Fruit fly (Drosophila melanogaster) ovary, adult (tissue): Measurements from ENCODE around the gene trx.

Experiments
- CG17801 ChIP-seq: fragments of 200-800 bp; optimal IDR thresholded peaks from 2 replicates; lab custom pipeline; 2019; ENCODE audit warnings: missing biosample characterization, mild to moderate bottlenecking, missing genetic modification characterization, moderate library complexity; ENCODE audit not compliant: partially characterized antibody

trx gene

DNA sequence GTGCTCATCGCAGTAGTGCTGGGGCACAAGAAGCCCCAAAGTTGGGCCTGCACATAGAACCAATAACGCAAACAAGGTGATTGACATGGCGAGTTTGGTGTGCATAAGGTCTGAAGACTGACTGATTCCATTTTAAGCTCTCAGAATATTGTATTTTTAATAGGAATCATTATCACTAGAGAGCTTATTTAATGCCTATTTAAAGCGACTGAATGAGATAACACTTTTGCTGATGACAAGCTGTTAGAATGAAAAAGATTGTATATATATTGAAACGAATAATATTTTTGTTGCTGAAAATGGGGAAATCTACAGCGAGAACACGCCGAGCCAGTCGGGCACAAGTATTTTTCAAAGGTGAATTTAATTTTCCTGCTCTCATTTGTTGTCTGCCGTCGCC, 41.3 kb downstream of the trx start, which contains the start of gene CG9616:
Gene CG9616 (minus strand): TSS at position 101 of the 400 bp plus-strand sequence.
- TF ChIP-seq CG17801 (GFP tag; lab: Kevin White, UChicago) = no peak

DNA sequence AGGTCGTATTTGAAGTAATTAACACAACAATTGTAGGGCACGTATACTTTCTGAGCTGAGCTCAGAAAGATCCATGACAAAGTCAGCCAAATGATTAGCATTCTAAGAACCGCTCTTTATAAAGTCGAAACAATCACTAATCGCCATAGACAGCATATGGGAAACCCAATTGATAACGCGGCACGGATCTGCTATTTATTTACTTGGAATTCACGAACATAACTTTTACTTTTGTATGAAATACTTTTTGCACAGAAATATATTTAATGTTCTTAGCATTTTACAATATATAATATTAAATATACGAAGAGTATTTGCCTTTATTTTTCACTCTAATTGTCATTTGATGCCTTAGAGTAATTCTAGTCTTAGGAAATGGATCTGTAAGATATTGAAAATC, 42.1 kb downstream of the trx start, which contains the start of gene CG43291:
Gene CG43291 (minus strand): TSS at position 101 of the 400 bp plus-strand sequence.
- TF ChIP-seq CG17801 (GFP tag; lab: Kevin White, UChicago) = no peak

DNA sequence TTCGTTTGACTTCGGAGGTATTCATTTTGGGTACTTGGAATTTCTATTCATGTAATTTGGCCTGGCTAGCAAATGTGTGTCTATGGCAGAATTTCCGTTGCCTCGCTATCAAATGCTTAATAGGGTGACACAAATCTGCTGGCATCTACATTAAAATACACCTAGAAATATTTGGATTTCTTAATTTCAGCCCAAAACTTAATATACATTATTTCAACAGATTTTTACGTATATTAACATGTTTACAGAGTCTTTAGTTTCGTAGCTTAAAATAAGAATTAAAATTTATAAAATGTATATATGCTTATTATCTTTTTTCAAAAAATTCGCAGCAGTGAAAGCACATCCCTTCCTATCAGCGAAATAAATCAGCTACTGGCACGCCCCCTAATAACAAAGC, 57.7 kb downstream of the trx start, which contains the start of gene CG9624:
Gene CG9624 (minus strand): TSS at position 101 of the 400 bp plus-strand sequence.
- TF ChIP-seq CG17801 (GFP tag; lab: Kevin White, UChicago) = no peak

DNA sequence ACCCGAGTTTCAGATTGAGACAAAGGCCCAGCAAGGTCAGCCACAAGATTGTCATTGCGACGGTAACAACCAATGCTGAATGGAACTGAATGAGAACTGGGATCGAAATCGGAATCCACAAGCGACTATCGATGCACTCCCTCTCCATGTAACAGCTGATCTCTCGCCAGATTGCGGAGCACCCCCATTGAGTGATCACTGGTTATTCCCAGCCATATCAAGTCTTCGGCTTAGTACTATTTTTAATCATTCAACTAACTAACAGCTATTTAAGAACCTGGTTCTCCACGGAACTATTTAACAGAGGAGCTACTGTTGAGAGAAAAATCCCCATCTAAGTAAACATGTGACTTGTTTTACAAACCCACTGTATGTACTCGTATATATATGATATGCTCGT, 60.0 kb downstream of the trx start, which contains the start of gene CG9631:
Gene CG9631 (minus strand): TSS at position 101 of the 400 bp plus-strand sequence.
- no peak for TF ChIP-seq CG17801 (GFP tag; lab: Kevin White, UChicago)

DNA sequence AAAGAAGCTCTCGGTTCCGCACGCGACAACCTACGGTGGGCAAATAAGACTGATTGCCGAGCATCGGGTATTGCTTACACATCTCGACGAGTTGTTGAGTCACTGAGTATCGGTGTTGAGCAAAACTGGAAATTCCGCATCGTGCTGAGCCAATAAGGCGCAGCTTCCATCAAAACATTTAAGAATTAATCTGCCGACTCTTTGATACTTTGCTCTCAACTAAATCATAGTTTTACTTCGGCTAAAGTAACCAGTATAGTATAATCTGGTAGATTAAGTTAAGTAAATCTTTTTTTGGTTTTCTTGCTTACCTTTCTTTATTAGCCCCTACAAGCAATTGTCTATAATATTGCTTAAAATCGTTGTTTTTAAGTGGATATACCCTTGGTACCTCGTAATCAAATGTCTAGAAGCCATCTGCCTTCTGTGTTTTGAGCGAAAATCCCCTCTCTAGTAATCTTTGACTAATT, 62.6 kb downstream of the trx start, which contains the start of gene Sp212:
Gene Sp212 (minus strand): TSS at position 51 of the 470 bp plus-strand sequence.
- no peak for TF ChIP-seq CG17801 (GFP tag; lab: Kevin White, UChicago)

DNA sequence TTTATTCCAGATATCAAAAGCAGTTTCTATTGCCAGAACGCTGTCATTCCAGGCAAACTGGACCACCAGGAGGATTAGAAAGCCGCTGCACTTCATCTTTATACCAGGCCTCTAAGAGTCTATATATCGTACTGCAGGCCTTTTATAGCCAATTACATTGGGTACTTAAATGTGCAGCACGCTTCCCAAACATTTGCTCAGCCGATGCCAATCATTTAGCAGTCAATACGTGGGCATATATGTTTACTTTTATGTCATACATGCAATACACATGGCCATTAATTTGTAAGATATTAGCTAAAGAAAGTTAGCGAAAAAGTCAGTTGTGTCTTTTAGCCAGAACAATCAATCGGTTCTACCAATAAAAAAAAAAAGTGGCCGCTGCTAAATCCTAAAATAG, 65.2 kb downstream of the trx start, which contains the start of gene CG33109:
Gene CG33109 (minus strand): TSS at position 101 of the 400 bp plus-strand sequence.
- no peak for TF ChIP-seq CG17801 (GFP tag; lab: Kevin White, UChicago)

DNA sequence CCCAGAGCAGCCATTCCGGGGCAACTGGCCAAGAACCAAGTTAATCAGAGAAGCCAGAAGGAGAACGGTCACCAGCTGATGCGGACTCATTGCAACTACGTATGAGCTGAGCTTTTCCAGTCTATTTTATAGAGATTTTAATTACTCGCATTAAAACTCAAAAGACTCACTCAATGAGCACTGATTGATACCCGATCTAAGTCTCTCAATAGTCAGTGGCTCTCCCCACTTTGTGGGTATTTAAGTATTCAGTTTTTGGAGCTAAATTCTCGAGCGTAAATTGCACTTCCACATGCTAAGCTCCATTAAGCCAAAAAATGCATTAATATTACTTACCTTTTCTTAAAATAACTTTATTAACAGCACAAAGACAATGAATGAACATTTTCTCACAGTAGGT, 66.6 kb downstream of the trx start, which contains the start of gene CG31326:
Gene CG31326 (minus strand): TSS at position 101 of the 400 bp plus-strand sequence.
- TF ChIP-seq CG17801 (GFP tag; lab: Kevin White, UChicago) = no peak

DNA sequence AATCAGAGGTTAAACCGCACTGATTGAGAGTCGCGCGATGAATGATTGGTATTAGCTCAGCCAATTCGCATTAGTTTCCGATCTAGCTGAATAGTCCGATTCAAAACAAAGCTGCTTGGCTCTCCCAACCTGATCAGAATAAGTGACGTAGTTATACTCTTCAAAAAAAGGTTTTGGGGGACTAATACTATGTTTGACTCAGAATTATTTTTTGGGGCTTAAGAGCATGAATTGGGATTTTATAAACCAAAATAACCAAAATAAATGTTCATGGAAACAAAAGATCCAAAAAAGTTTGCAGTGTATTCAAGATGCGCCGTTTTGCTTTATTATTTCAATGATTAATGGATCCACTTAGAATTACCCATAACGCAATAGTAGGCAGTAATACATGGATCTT, 68.9 kb downstream of the trx start, which contains the start of gene CG9649:
Gene CG9649 (minus strand): TSS at position 44 of the 400 bp plus-strand sequence.
- TF ChIP-seq CG17801 (GFP tag; lab: Kevin White, UChicago) = no peak

DNA sequence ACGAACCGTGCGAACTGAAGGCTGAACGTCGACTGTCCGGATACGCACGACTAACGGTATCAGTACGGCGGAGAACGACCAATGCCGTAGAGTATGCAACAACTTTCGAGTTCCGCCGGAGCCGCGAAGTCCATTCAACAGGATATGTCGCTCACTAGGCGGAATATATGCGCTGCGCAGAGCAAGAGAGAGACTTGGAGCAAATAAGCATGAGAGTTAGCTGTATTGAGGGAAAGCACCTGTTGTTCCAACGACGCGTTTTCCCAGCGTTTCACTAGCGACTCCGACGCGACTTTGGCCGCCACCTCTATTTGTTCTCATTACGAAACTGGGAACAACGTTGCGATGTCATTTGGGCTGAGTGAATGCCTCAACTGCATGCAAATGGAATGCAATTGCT, 71.9 kb downstream of the trx start, which contains the start of gene Dop1R1:
Gene Dop1R1 (minus strand): TSS at position 35 of the 400 bp plus-strand sequence.
- TF ChIP-seq CG17801 (GFP tag; lab: Kevin White, UChicago) = no peak
